Worm (Caenorhabditis elegans) whole organism, L4 larva: Measurements from ENCODE around the gene F58H1.2.

Source experiments
- F37D6.2 ChIP-seq: sonication (generic microtip); optimal IDR thresholded peaks from 2 replicates; lab custom pipeline; 2016; ENCODE audit warnings: mild to moderate bottlenecking, missing genetic modification characterization, missing compliant biosample characterization
- F49E8.2 ChIP-seq: sonication (generic microtip); optimal IDR thresholded peaks from 2 replicates; lab custom pipeline; 2016; ENCODE audit warnings: missing compliant biosample characterization, mild to moderate bottlenecking, missing genetic modification characterization, borderline replicate concordance
- aha-1 ChIP-seq: fragments of 150-350 bp; peaks from one replicate; lab custom pipeline; 2014; ENCODE audit warnings: missing biosample characterization, missing genetic modification characterization
- ceh-62 ChIP-seq: sonication (generic microtip); optimal IDR thresholded peaks from 2 replicates; lab custom pipeline; 2017; ENCODE audit warnings: missing biosample characterization, missing genetic modification characterization
- ctbp-1 ChIP-seq: fragments of 200-800 bp; sonication (Bioruptor generic); IDR thresholded peaks from 2 replicates; pipeline ENCODE4 v1.3.6; 2022; ENCODE audit warnings: missing genetic modification reagents, missing genetic modification characterization, missing compliant biosample characterization
- daf-12 ChIP-seq: fragments of 150-350 bp; optimal IDR thresholded peaks from 2 replicates; lab custom pipeline; 2014; ENCODE audit warnings: missing biosample characterization, missing genetic modification reagents, missing genetic modification characterization
- daf-16 ChIP-seq, 3 experiments: sonication (generic microtip); optimal IDR thresholded peaks; 2 replicates each; lab custom pipeline; 2016 to 2017; ENCODE audit warnings: missing genetic modification characterization in 3 of 3, missing genetic modification reagents in 3 of 3, mild to moderate bottlenecking in 2 of 3, missing compliant biosample characterization in 2 of 3, missing biosample characterization in 1 of 3, moderate library complexity in 1 of 3
- daf-19 ChIP-seq: fragments of 200-800 bp; sonication (Bioruptor generic); conservative IDR thresholded peaks from 2 replicates; pipeline ENCODE4 v1.3.6; 2022; ENCODE audit warnings: missing genetic modification characterization, missing compliant biosample characterization
- dmd-6 ChIP-seq: fragments of 200-800 bp; sonication (Bioruptor generic); IDR thresholded peaks from 2 replicates; pipeline ENCODE4 v1.3.6; 2022; ENCODE audit warnings: missing genetic modification reagents, missing genetic modification characterization, missing compliant biosample characterization
- dmd-8 ChIP-seq: fragments of 200-800 bp; sonication (Bioruptor generic); IDR thresholded peaks from 2 replicates; pipeline ENCODE4 v1.3.6; 2022; ENCODE audit warnings: missing genetic modification characterization, missing compliant biosample characterization
- dpl-1 ChIP-seq: fragments of 150-350 bp; optimal IDR thresholded peaks from 2 replicates; lab custom pipeline; 2014; ENCODE audit warnings: missing biosample characterization, missing genetic modification reagents, missing genetic modification characterization
- dve-1 ChIP-seq: sonication (generic microtip); optimal IDR thresholded peaks from 2 replicates; lab custom pipeline; 2017; ENCODE audit warnings: antibody characterized with exemption, mild to moderate bottlenecking, missing genetic modification characterization, missing compliant biosample characterization; ENCODE audit not compliant: insufficient read depth
- hlh-11 ChIP-seq: fragments of 200-800 bp; sonication (Bioruptor generic); optimal IDR thresholded peaks from 2 replicates; lab custom pipeline; 2018; ENCODE audit warnings: mild to moderate bottlenecking, missing genetic modification characterization, missing compliant biosample characterization
- jun-1 ChIP-seq: fragments of 150-350 bp; optimal IDR thresholded peaks from 2 replicates; lab custom pipeline; 2014; ENCODE audit warnings: missing biosample characterization, missing genetic modification reagents, missing genetic modification characterization
- lin-1 ChIP-seq: fragments of 200-800 bp; sonication (Bioruptor generic); IDR thresholded peaks from 2 replicates; pipeline ENCODE4 v1.3.6; 2022; ENCODE audit warnings: missing genetic modification reagents, missing genetic modification characterization, missing compliant biosample characterization
- lin-15B ChIP-seq: fragments of 150-350 bp; sonication (generic microtip); optimal IDR thresholded peaks from 3 replicates; lab custom pipeline; 2014; ENCODE audit warnings: missing biosample characterization, missing genetic modification characterization
- lin-38 ChIP-seq: fragments of 200-800 bp; sonication (Bioruptor generic); IDR thresholded peaks from 2 replicates; pipeline ENCODE4 v1.3.6; 2022; ENCODE audit warnings: missing genetic modification reagents, missing genetic modification characterization, missing compliant biosample characterization
- lin-39 ChIP-seq: fragments of 150-350 bp; optimal IDR thresholded peaks from 2 replicates; lab custom pipeline; 2014; ENCODE audit warnings: missing biosample characterization, missing genetic modification reagents, missing genetic modification characterization
- lir-3 ChIP-seq: sonication (generic microtip); optimal IDR thresholded peaks from 2 replicates; lab custom pipeline; 2016; ENCODE audit warnings: mild to moderate bottlenecking, missing genetic modification characterization, missing compliant biosample characterization
- mdl-1 ChIP-seq, 2 experiments: fragments of 150-350 bp in 1 of 2; sonication (generic microtip) in 1 of 2; optimal IDR thresholded peaks; 2 replicates each; lab custom pipeline; 2014 to 2017; ENCODE audit warnings: missing biosample characterization in 2 of 2, missing genetic modification characterization in 2 of 2
- mes-2 ChIP-seq: sonication (generic microtip); optimal IDR thresholded peaks from 2 replicates; lab custom pipeline; 2016; ENCODE audit warnings: missing genotype, mild to moderate bottlenecking, missing genetic modification characterization, missing compliant biosample characterization; ENCODE audit not compliant: poor library complexity, severe bottlenecking
- nhr-11 ChIP-seq: fragments of 150-350 bp; optimal IDR thresholded peaks from 2 replicates; lab custom pipeline; 2014; ENCODE audit warnings: missing biosample characterization, missing genetic modification characterization
- nhr-237 ChIP-seq: sonication (generic microtip); optimal IDR thresholded peaks from 2 replicates; lab custom pipeline; 2017; ENCODE audit warnings: missing biosample characterization, missing genetic modification characterization
- nhr-25 ChIP-seq: sonication (generic microtip); optimal IDR thresholded peaks from 2 replicates; lab custom pipeline; 2017; ENCODE audit warnings: missing genetic modification characterization, mild to moderate bottlenecking, missing compliant biosample characterization, antibody characterized with exemption, moderate library complexity, borderline replicate concordance; ENCODE audit not compliant: insufficient read depth
- nhr-28 ChIP-seq: fragments of 150-350 bp; optimal IDR thresholded peaks from 2 replicates; lab custom pipeline; 2014; ENCODE audit warnings: missing biosample characterization, missing genetic modification characterization
- nhr-48 ChIP-seq: sonication (generic microtip); optimal IDR thresholded peaks from 2 replicates; lab custom pipeline; 2016; ENCODE audit warnings: mild to moderate bottlenecking, missing genetic modification characterization, missing compliant biosample characterization
- nhr-6 ChIP-seq: fragments of 150-350 bp; optimal IDR thresholded peaks from 2 replicates; lab custom pipeline; 2014; ENCODE audit warnings: missing biosample characterization, missing genetic modification characterization
- pha-4 ChIP-seq, 2 experiments: fragments of 150-350 bp in 1 of 2; fragments of 200-800 bp in 1 of 2; sonication (Bioruptor generic) in 1 of 2; IDR thresholded peaks in 1 of 2; optimal IDR thresholded peaks in 1 of 2; 2 replicates each; pipeline versions ENCODE4 v1.3.6 to Lab custom; 2014 to 2022; ENCODE audit warnings: missing genetic modification characterization in 2 of 2, missing genetic modification reagents in 2 of 2, missing biosample characterization in 1 of 2, missing compliant biosample characterization in 1 of 2
- pqm-1 ChIP-seq: sonication (generic microtip); optimal IDR thresholded peaks from 2 replicates; lab custom pipeline; 2017; ENCODE audit warnings: missing biosample characterization, missing genetic modification characterization
- snpc-4 ChIP-seq: fragments of 150-350 bp; optimal IDR thresholded peaks from 2 replicates; lab custom pipeline; 2014; ENCODE audit warnings: missing biosample characterization, missing genetic modification characterization
- unc-62 ChIP-seq, 3 experiments: fragments of 150-350 bp in 1 of 3; sonication (generic microtip); optimal IDR thresholded peaks in 2 of 3; peaks in 1 of 3; 1 replicate in 1 of 3; 2 replicates in 2 of 3; lab custom pipeline; 2014 to 2017; ENCODE audit warnings: missing biosample characterization in 3 of 3, missing genetic modification characterization in 3 of 3, missing genetic modification reagents in 3 of 3, missing genotype in 1 of 3

Gene F58H1.2

ce11 chrV:11896322-11896898 is 32.5 kb upstream of the F58H1.2 start (continued):
- TF ChIP-seq F37D6.2 (tag; lab: Kevin White, UChicago) (no peak), lin-1 (GFP tag; lab: Robert Waterston, UW) (no peak), lin-38 (no peak), ctbp-1 (GFP tag; lab: Robert Waterston, UW) (no peak), dmd-8 (GFP tag; lab: Robert Waterston, UW) (no peak), jun-1 (no peak)

- TF ChIP-seq ceh-62 (tag; lab: Kevin White, UChicago): no peak
These were observed 31.3 kb upstream of the F58H1.2 start for ce11 chrV:11897604-11898003.

- TF ChIP-seq nhr-11 (tag; lab: Kevin White, UChicago) (no peak), pqm-1 (no peak), nhr-25 (no peak), nhr-6 (tag; lab: Kevin White, UChicago) (no peak), mes-2 (no peak)
These were observed 29.7 kb upstream of the F58H1.2 start, which contains the start of gene sma-1 for ce11 chrV:11899149-11899548. Gene sma-1 (plus strand): TSS chrV:11899449.

- TF ChIP-seq mdl-1 (tag; optimal IDR thresholded peaks at IDR 0.05; lab: Kevin White, UChicago): peak in 1 of 2 experiments; percentile 2
- peak; percentile 48; the same call in 1 of the 2 replicates for TF ChIP-seq dmd-6
- TF ChIP-seq pqm-1: peak; percentile 72
- TF ChIP-seq nhr-237: no peak
- peak; percentile 54 for TF ChIP-seq hlh-11 (tag; lab: Kevin White, UChicago)
- TF ChIP-seq nhr-48 (tag; lab: Kevin White, UChicago): no peak
- TF ChIP-seq lin-39 (tag; lab: Kevin White, UChicago): no peak
- no peak for TF ChIP-seq lir-3
- TF ChIP-seq F49E8.2 (tag; lab: Kevin White, UChicago): no peak
- no peak for TF ChIP-seq dpl-1 (GFP tag; lab: Kevin White, UChicago)
- TF ChIP-seq snpc-4: no peak
- TF ChIP-seq dve-1 (tag; lab: Kevin White, UChicago): peak; percentile 14
- TF ChIP-seq nhr-28 (tag; lab: Kevin White, UChicago): peak; percentile 34
- TF ChIP-seq pha-4 (GFP tag; IDR thresholded peaks at IDR 0.05; lab: Robert Waterston, UW): no peak
- no peak for TF ChIP-seq pha-4 (tag; optimal IDR thresholded peaks at IDR 0.05; lab: Kevin White, UChicago)
- peak; percentile 50 for TF ChIP-seq aha-1
- no peak for TF ChIP-seq daf-16 (GFP tag; optimal IDR thresholded peaks at IDR 0.05; lab: Kevin White, UChicago)
- TF ChIP-seq daf-16 (tag; optimal IDR thresholded peaks at IDR 0.05; lab: Kevin White, UChicago): peak; percentile 29
- TF ChIP-seq daf-19 (GFP tag; lab: Robert Waterston, UW): no peak
- no peak for TF ChIP-seq daf-12 (tag; lab: Kevin White, UChicago)
- TF ChIP-seq, all 104 proteins: peak for 8
These were observed 28.8 kb upstream of the F58H1.2 start for ce11 chrV:11900127-11900526.

- TF ChIP-seq lir-3 (no peak), aha-1 (peak; percentile 94)
These were observed 27.6 kb upstream of the F58H1.2 start for ce11 chrV:11901260-11901659.

DNA sequence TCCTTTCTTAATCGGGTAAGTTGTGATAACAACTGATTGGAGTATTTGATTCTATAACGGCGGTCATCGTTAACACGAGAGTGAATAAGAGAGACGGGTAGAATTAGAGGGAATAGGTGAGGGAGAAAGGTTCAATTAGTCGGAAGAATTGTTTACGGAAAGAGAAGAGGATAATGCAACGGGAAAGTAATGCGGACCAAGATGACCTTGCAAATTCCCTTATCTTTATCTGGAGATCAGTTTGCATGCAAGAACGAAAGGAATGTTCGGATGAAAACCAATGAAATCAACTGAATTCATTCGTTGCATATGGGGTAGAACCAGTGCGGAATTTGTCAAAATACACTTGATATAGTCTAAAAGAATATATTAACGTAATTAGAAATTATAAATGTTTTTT is 26.7 kb upstream of the F58H1.2 start:
- peak in 1 of 2 experiments; percentile 81 for TF ChIP-seq unc-62 (GFP tag; optimal IDR thresholded peaks at IDR 0.05 in 1 of 2; lab: Kevin White, UChicago)
- no peak for TF ChIP-seq unc-62 (tag; optimal IDR thresholded peaks at IDR 0.05; lab: Kevin White, UChicago)
- no peak for TF ChIP-seq lin-15B (tag; lab: Kevin White, UChicago)
- TF ChIP-seq, all 104 proteins: peak for 1
